Worm (Caenorhabditis elegans): ENCODE measurements around the gene srh-258.

The srh-258 gene

DNA sequence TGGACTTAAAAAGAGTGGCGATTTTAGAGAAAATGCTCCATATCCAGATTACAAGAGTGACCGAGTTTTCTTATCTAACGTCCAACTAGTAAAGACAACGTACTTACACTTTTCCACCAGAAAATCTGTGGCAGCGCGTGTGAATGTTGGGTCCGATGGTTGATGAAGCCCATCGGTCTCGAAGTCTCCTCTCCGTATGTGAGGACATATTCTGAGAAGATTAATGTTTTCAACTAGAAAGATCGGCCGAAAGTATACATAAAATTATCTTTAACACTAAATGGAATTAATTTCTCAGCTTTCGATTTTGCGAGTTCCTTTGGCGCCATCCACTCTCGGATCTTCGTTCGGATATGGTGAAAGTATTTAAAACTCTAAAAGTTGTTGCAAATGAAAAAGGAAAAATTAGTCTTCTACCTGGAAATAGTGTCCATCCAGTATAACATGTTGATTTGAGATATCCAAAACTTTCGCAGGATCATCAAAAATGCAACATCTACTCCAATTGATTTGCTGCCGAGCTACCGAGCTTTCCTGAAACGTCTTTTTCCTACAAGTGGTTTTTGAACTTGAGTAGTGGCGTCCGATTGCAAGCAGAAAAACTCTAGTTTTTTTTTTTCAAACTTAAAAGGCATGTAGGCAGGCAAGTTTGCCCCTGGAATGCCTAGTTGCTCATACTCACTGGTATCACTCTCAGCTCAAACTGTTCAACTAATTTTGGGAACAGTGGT is 26.5 kb downstream of the srh-258 start:
- TF ChIP-seq elt-3 (tag; optimal IDR thresholded peaks at IDR 0.05) (no peak), unc-39 (tag; optimal IDR thresholded peaks at IDR 0.05) (peak; percentile 70)

DNA sequence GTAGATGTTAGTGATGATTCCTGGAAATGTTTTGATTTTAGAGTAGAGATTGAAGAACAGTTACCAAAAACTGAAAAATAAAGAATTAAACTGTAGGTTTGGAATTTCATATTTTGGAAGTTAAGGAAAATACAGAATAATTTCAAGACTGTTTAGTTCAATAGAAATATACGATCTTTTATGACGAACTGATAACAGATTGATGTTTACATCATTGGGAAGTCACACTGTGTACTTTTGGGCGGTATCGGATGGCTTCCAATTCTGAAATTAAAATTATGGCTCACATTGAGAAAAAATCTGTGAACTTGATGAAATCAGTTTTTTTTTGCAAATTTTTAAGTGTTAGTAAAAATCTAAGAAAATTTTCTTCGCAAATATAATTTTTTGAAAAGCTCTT is 27.5 kb downstream of the srh-258 start, which contains the start of gene T26H5.8:
T26H5.8 (minus strand) TSS at position 270 of the 400 bp plus-strand sequence.
- peak; percentile 74 for TF ChIP-seq fos-1 (tag; optimal IDR thresholded peaks at IDR 0.05)
- no peak for TF ChIP-seq nhr-21 (tag; optimal IDR thresholded peaks at IDR 0.05)
- no peak for TF ChIP-seq R02D3.7 (tag; optimal IDR thresholded peaks at IDR 0.05)
- no peak for TF ChIP-seq ztf-1 (GFP tag; conservative IDR thresholded peaks at IDR 0.05)
- no peak for TF ChIP-seq nhr-77 (tag; optimal IDR thresholded peaks at IDR 0.05)
- TF ChIP-seq unc-39 (tag; optimal IDR thresholded peaks at IDR 0.05) = no peak
- peak; percentile 43 for TF ChIP-seq gmeb-1 (tag; optimal IDR thresholded peaks at IDR 0.05)
- TF ChIP-seq skn-1 (tag; optimal IDR thresholded peaks at IDR 0.05) = no peak
- TF ChIP-seq nhr-25 (tag; optimal IDR thresholded peaks at IDR 0.05) = no peak

DNA sequence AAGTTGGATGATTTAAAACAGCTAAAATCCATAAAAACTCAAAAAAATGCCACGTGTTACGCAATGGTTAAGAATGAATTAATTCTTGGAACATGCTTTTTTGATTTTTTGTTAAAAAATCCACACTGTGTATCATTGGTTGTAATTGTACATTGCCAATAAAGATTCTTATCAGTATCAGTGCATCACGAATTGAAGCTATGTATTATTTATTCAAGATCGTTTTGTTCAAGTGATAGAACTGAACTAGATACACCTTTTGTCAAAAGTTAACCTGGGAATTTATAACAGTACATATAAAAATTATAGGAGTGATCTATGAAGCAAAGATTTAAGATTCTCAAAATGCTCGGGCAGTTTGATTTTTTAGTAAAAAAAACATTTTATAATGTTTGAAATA is 29.7 kb downstream of the srh-258 start:
- TF ChIP-seq ztf-4 (tag; optimal IDR thresholded peaks at IDR 0.05) (no peak), fos-1 (tag; optimal IDR thresholded peaks at IDR 0.05) (peak; percentile 68), nhr-11 (tag; optimal IDR thresholded peaks at IDR 0.05) (no peak), mdl-1 (tag; optimal IDR thresholded peaks at IDR 0.05) (no peak)

ce11 chrV:15436133-15436532 is 31.2 kb downstream of the srh-258 start:
- TF ChIP-seq zag-1 (tag; optimal IDR thresholded peaks at IDR 0.05) (no peak), sma-9 (GFP tag; optimal IDR thresholded peaks at IDR 0.05) (peak; percentile 57), sma-9 (tag; optimal IDR thresholded peaks at IDR 0.05) (no peak), peb-1 (tag; optimal IDR thresholded peaks at IDR 0.05) (no peak), gmeb-1 (tag; optimal IDR thresholded peaks at IDR 0.05) (no peak), fos-1 (tag; optimal IDR thresholded peaks at IDR 0.05) (peak; percentile 98), blmp-1 (tag; optimal IDR thresholded peaks at IDR 0.05; ENCODE audit: insufficient read depth) (no peak), nhr-23 (tag; optimal IDR thresholded peaks at IDR 0.05) (no peak), ceh-82 (tag; optimal IDR thresholded peaks at IDR 0.05) (no peak)

DNA sequence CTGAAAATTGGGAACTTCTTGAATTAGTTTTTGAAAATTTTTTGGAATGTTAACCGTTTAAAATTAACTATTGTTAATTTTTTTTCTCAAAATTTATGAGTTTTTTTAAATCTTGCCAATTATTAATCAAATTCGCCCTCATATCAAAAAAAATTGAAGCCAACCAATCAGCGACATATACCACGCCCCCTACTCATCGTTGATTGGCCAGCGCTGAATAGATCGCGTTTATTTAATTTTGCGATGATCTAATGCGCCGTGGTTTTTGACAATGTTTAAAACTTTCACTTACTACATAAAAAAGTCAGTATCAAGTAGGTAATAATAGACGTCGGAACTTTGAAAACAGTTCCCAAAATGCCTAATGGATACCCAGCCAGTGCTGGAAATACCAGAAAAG is 37.4 kb downstream of the srh-258 start:
- TF ChIP-seq C34F6.9 (tag; optimal IDR thresholded peaks at IDR 0.05) (no peak), unc-55 (GFP tag; optimal IDR thresholded peaks at IDR 0.05) (no peak), Y55F3AM.14 (GFP tag; optimal IDR thresholded peaks at IDR 0.05) (no peak), F13H6.1 (tag; optimal IDR thresholded peaks at IDR 0.05) (no peak), snpc-4 (tag; optimal IDR thresholded peaks at IDR 0.05) (no peak), nhr-129 (tag; optimal IDR thresholded peaks at IDR 0.05) (no peak), crh-2 (tag; optimal IDR thresholded peaks at IDR 0.05) (no peak), peb-1 (tag; optimal IDR thresholded peaks at IDR 0.05) (no peak), R02D3.7 (tag; optimal IDR thresholded peaks at IDR 0.05) (no peak), lsy-2 (tag; optimal IDR thresholded peaks at IDR 0.05) (no peak), nhr-12 (tag; optimal IDR thresholded peaks at IDR 0.05) (no peak), sma-9 (GFP tag; optimal IDR thresholded peaks at IDR 0.05) (no peak), sma-9 (tag; optimal IDR thresholded peaks at IDR 0.05) (no peak), ceh-16 (tag; optimal IDR thresholded peaks at IDR 0.05) (no peak), lin-39 (tag; optimal IDR thresholded peaks at IDR 0.05) (no peak), aly-2 (tag; optimal IDR thresholded peaks at IDR 0.05) (no peak)

DNA sequence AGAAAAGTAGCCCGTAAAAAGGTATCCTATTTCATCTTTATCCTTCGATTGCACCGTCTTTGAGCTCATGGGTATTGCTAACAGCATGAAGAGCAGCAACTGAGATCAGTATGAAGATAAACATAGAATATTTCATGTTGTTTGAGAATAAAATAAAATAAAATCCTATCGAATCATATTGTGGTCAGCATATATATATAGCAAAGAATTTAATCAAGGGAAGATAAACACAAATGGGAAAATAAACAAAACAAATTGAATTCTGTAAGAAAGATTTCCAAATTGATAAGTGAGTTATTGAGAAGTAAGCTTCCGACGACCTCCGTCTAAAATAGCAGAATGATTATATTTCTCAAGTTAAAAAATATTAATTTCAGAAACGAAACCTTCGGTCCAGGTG is 38.7 kb downstream of the srh-258 start, which contains the start of gene T26H5.10:
T26H5.10 (minus strand) TSS at position 101 of the 400 bp plus-strand sequence.
- TF ChIP-seq snpc-4 (tag; optimal IDR thresholded peaks at IDR 0.05) = no peak
- no peak for TF ChIP-seq ztf-1 (GFP tag; conservative IDR thresholded peaks at IDR 0.05)
- no peak for TF ChIP-seq zag-1 (tag; optimal IDR thresholded peaks at IDR 0.05)
- TF ChIP-seq mbf-1 (tag; optimal IDR thresholded peaks at IDR 0.05) = no peak
- TF ChIP-seq R02D3.7 (tag; optimal IDR thresholded peaks at IDR 0.05) = no peak
- TF ChIP-seq nhr-129 (tag; optimal IDR thresholded peaks at IDR 0.05) = no peak

All from whole organism, L2 larva.